Worm (Caenorhabditis elegans) whole organism, L4/young adult: ENCODE results near the gene fbxc-12.

Source experiments
- W03F9.2 ChIP-seq: fragments of 150-350 bp; optimal IDR thresholded peaks from 2 replicates; lab custom pipeline; 2014; ENCODE audit warnings: missing biosample characterization, missing genetic modification characterization
- dao-5 ChIP-seq: sonication (generic microtip); optimal IDR thresholded peaks from 2 replicates; lab custom pipeline; 2016; ENCODE audit warnings: missing genotype, missing genetic modification characterization, moderate library complexity, missing compliant biosample characterization
- him-1 ChIP-seq: sonication (generic microtip); optimal IDR thresholded peaks from 2 replicates; lab custom pipeline; 2016; ENCODE audit warnings: missing genotype, missing genetic modification reagents, missing genetic modification characterization, missing compliant biosample characterization

fbxc-12 gene

ce11 chrIV:919690-920089, 14.6 kb downstream of the fbxc-12 start, which contains the start of gene F58H7.5:
Gene F58H7.5, plus strand, starts transcription at chrIV:919990.
- TF ChIP-seq him-1 (no peak), dao-5 (tag; lab: Kevin White, UChicago) (no peak), W03F9.2 (tag; lab: Kevin White, UChicago) (no peak)

ce11 chrIV:924323-924932, 19.4 kb downstream of the fbxc-12 start, which contains the start of gene lgc-30:
Gene lgc-30, plus strand, starts transcription at chrIV:924882.
- no peak for TF ChIP-seq W03F9.2 (tag; lab: Kevin White, UChicago)
- no peak for TF ChIP-seq him-1
- no peak for TF ChIP-seq dao-5 (tag; lab: Kevin White, UChicago)

ce11 chrIV:927510-927909, 22.4 kb downstream of the fbxc-12 start:
- TF ChIP-seq dao-5 (tag; lab: Kevin White, UChicago) (no peak), W03F9.2 (tag; lab: Kevin White, UChicago) (no peak), him-1 (no peak)

ce11 chrIV:935725-936124, 30.7 kb downstream of the fbxc-12 start, which contains the start of gene F58H7.1:
Gene F58H7.1, minus strand, starts transcription at chrIV:935825.
- TF ChIP-seq W03F9.2 (tag; lab: Kevin White, UChicago) (no peak), him-1 (no peak), dao-5 (tag; lab: Kevin White, UChicago) (no peak)

- TF ChIP-seq dao-5 (tag; lab: Kevin White, UChicago), result no peak
- no peak for TF ChIP-seq W03F9.2 (tag; lab: Kevin White, UChicago)
- no peak for TF ChIP-seq him-1
Observed at ce11 chrIV:945601-946000, 40.5 kb downstream of the fbxc-12 start, which contains the start of gene faah-3. Gene faah-3, minus strand, starts transcription at chrIV:945653.

ce11 chrIV:949940-950592, 45.0 kb downstream of the fbxc-12 start:
- no peak for TF ChIP-seq him-1
- TF ChIP-seq dao-5 (tag; lab: Kevin White, UChicago), result no peak
- no peak for TF ChIP-seq W03F9.2 (tag; lab: Kevin White, UChicago)

ce11 chrIV:951569-951968, 46.5 kb downstream of the fbxc-12 start:
- TF ChIP-seq W03F9.2 (tag; lab: Kevin White, UChicago) (no peak), him-1 (no peak), dao-5 (tag; lab: Kevin White, UChicago) (no peak)

- no peak for TF ChIP-seq dao-5 (tag; lab: Kevin White, UChicago)
Observed at ce11 chrIV:953136-953535, 48.1 kb downstream of the fbxc-12 start.
